Fruit fly (Drosophila melanogaster) whole organism, embryonic: ENCODE measurements around the gene CG13667.

Source experiments
- B-H2 ChIP-seq: fragments of 200-800 bp; sonication (Bioruptor generic); optimal IDR thresholded peaks from 2 replicates; lab custom pipeline; 2018; ENCODE audit warnings: missing biosample characterization, mild to moderate bottlenecking, missing genetic modification characterization
- Bgb ChIP-seq: fragments of 200-800 bp; sonication (Bioruptor generic); IDR thresholded peaks from 2 replicates; pipeline ENCODE4 v1.3.6; 2022; ENCODE audit warnings: missing biosample characterization, missing genetic modification characterization; ENCODE audit not compliant: partially characterized antibody
- CG10274 ChIP-seq: fragments of 200-800 bp; sonication (Bioruptor generic); optimal IDR thresholded peaks from 3 replicates; lab custom pipeline; 2017; ENCODE audit warnings: missing biosample characterization, mild to moderate bottlenecking, missing genetic modification characterization
- CG10321 ChIP-seq: fragments of 200-800 bp; sonication (Bioruptor generic); IDR thresholded peaks from 2 replicates; pipeline ENCODE4 v1.3.6; 2022; ENCODE audit warnings: missing biosample characterization, missing genetic modification characterization
- CG11247 ChIP-seq: fragments of 200-800 bp; sonication (Bioruptor generic); IDR thresholded peaks from 2 replicates; pipeline ENCODE4 v1.3.6; 2022; ENCODE audit warnings: missing biosample characterization, missing genetic modification characterization
- CG12659 ChIP-seq: fragments of 200-800 bp; sonication (Bioruptor generic); optimal IDR thresholded peaks from 3 replicates; lab custom pipeline; 2017; ENCODE audit warnings: mild to moderate bottlenecking, missing biosample characterization, missing genetic modification reagents, missing genetic modification characterization
- CG14014 ChIP-seq: fragments of 200-800 bp; sonication (Bioruptor generic); IDR thresholded peaks from 2 replicates; pipeline ENCODE4 v1.3.6; 2022; ENCODE audit warnings: missing biosample characterization, missing genetic modification characterization
- CG15269 ChIP-seq: fragments of 200-800 bp; sonication (Bioruptor generic); optimal IDR thresholded peaks from 2 replicates; lab custom pipeline; 2018; ENCODE audit warnings: missing biosample characterization, mild to moderate bottlenecking, missing genetic modification characterization, moderate library complexity
- CG15514 ChIP-seq: fragments of 200-800 bp; sonication (Bioruptor generic); optimal IDR thresholded peaks from 3 replicates; lab custom pipeline; 2017; ENCODE audit warnings: missing biosample characterization, missing genetic modification characterization, mild to moderate bottlenecking, moderate library complexity, missing genetic modification reagents
- CG15601 ChIP-seq: fragments of 200-800 bp; sonication (Bioruptor generic); optimal IDR thresholded peaks from 3 replicates; lab custom pipeline; 2019; ENCODE audit warnings: missing biosample characterization, mild to moderate bottlenecking, missing genetic modification characterization, moderate library complexity
- CG17385 ChIP-seq: fragments of 200-800 bp; sonication (Bioruptor generic); optimal IDR thresholded peaks from 3 replicates; lab custom pipeline; 2018; ENCODE audit warnings: missing biosample characterization, mild to moderate bottlenecking, missing genetic modification characterization
- CG17568 ChIP-seq: fragments of 200-800 bp; sonication (Bioruptor generic); optimal IDR thresholded peaks from 2 replicates; lab custom pipeline; 2018; ENCODE audit warnings: missing biosample characterization, mild to moderate bottlenecking, missing genetic modification characterization, moderate library complexity
- CG1832 ChIP-seq: fragments of 200-800 bp; sonication (Bioruptor generic); optimal IDR thresholded peaks from 2 replicates; lab custom pipeline; 2017; ENCODE audit warnings: missing biosample characterization, mild to moderate bottlenecking, missing genetic modification characterization, inconsistent platforms
- CG18599 ChIP-seq: fragments of 200-800 bp; sonication (Bioruptor generic); optimal IDR thresholded peaks from 3 replicates; lab custom pipeline; 2017; ENCODE audit warnings: missing biosample characterization, missing genetic modification characterization, mild to moderate bottlenecking, moderate library complexity, missing genetic modification reagents
- CG2120 ChIP-seq: fragments of 200-800 bp; sonication (Bioruptor generic); optimal IDR thresholded peaks from 3 replicates; lab custom pipeline; 2016; ENCODE audit warnings: missing biosample characterization, missing genetic modification characterization
- CG2889 ChIP-seq: fragments of 200-800 bp; sonication (Bioruptor generic); IDR thresholded peaks from 3 replicates; pipeline ENCODE4 v1.3.6; 2022; ENCODE audit warnings: missing biosample characterization, missing genetic modification characterization
- CG34224 ChIP-seq: fragments of 200-800 bp; sonication (Bioruptor generic); IDR thresholded peaks from 3 replicates; pipeline ENCODE4 v1.3.6; 2022; ENCODE audit warnings: missing biosample characterization, missing genetic modification characterization; ENCODE audit not compliant: partially characterized antibody
- CG43689 ChIP-seq: fragments of 200-800 bp; sonication (Bioruptor generic); IDR thresholded peaks from 2 replicates; pipeline ENCODE4 v1.3.6; 2022; ENCODE audit warnings: missing biosample characterization, missing genetic modification characterization
- CG6791 ChIP-seq: fragments of 200-800 bp; sonication (Bioruptor generic); IDR thresholded peaks from 3 replicates; pipeline ENCODE4 v1.3.6; 2022; ENCODE audit warnings: missing biosample characterization, missing genetic modification characterization; ENCODE audit not compliant: partially characterized antibody
- CG7987 ChIP-seq: fragments of 200-800 bp; sonication (Bioruptor generic); optimal IDR thresholded peaks from 2 replicates; lab custom pipeline; 2018; ENCODE audit warnings: missing biosample characterization, mild to moderate bottlenecking, missing genetic modification characterization, moderate library complexity
- CG8290 ChIP-seq, 3 experiments: fragments of 200-800 bp; sonication (Bioruptor generic); optimal IDR thresholded peaks; 2 replicates each; lab custom pipeline; 2016 to 2019; ENCODE audit warnings: missing biosample characterization in 3 of 3, missing genetic modification characterization in 3 of 3, mild to moderate bottlenecking in 2 of 3, moderate library complexity in 1 of 3
- Dll ChIP-seq: fragments of 200-800 bp; sonication (Bioruptor generic); IDR thresholded peaks from 4 replicates; pipeline ENCODE4 v1.3.6; 2022; ENCODE audit warnings: missing biosample characterization, missing genetic modification characterization; ENCODE audit not compliant: partially characterized antibody
- Eip74EF ChIP-seq, 2 experiments: fragments of 200-800 bp in 1 of 2; fragments of >200 bp in 1 of 2; sonication (Bioruptor generic) in 1 of 2; optimal IDR thresholded peaks; 2 replicates each; lab custom pipeline; 2017 to 2019; ENCODE audit warnings: missing biosample characterization in 2 of 2, missing genetic modification characterization in 2 of 2, mild to moderate bottlenecking in 1 of 2, moderate library complexity in 1 of 2
- HmgD ChIP-seq: fragments of 200-800 bp; sonication (Bioruptor generic); optimal IDR thresholded peaks from 3 replicates; lab custom pipeline; 2016; ENCODE audit warnings: missing biosample characterization, missing genetic modification characterization
- Hr39 ChIP-seq: fragments of >200 bp; optimal IDR thresholded peaks from 2 replicates; lab custom pipeline; 2017
- Mad ChIP-seq: fragments of 200-800 bp; sonication (Bioruptor generic); optimal IDR thresholded peaks from 2 replicates; lab custom pipeline; 2016; ENCODE audit warnings: missing biosample characterization, missing genetic modification characterization
- NfI ChIP-seq: fragments of 200-800 bp; sonication (Bioruptor generic); optimal IDR thresholded peaks from 3 replicates; lab custom pipeline; 2018; ENCODE audit warnings: missing biosample characterization, mild to moderate bottlenecking, missing genetic modification characterization, moderate library complexity
- Ravus ChIP-seq: fragments of 200-800 bp; sonication (Bioruptor generic); IDR thresholded peaks from 2 replicates; pipeline ENCODE4 v1.3.6; 2022; ENCODE audit warnings: missing biosample characterization, missing genetic modification characterization
- Sry-δ ChIP-seq: fragments of 200-800 bp; sonication (Bioruptor generic); optimal IDR thresholded peaks from 2 replicates; lab custom pipeline; 2016; ENCODE audit warnings: missing biosample characterization, missing genetic modification characterization
- Vsx1 ChIP-seq: fragments of 200-800 bp; sonication (Bioruptor generic); optimal IDR thresholded peaks from 2 replicates; lab custom pipeline; 2017; ENCODE audit warnings: missing biosample characterization, mild to moderate bottlenecking, missing genetic modification characterization, missing genetic modification reagents
- bsh ChIP-seq, 2 experiments: fragments of 200-800 bp; sonication (Bioruptor generic); optimal IDR thresholded peaks; 2 replicates each; lab custom pipeline; 2017 to 2018; ENCODE audit warnings: mild to moderate bottlenecking in 2 of 2, missing biosample characterization in 2 of 2, missing genetic modification characterization in 2 of 2, moderate library complexity in 1 of 2
- disco-r ChIP-seq: fragments of 200-800 bp; sonication (Bioruptor generic); optimal IDR thresholded peaks from 2 replicates; lab custom pipeline; 2016; ENCODE audit warnings: missing biosample characterization, missing genetic modification characterization
- fu2 ChIP-seq: fragments of 200-800 bp; sonication (Bioruptor generic); optimal IDR thresholded peaks from 2 replicates; lab custom pipeline; 2016; ENCODE audit warnings: missing biosample characterization, missing genetic modification characterization
- hbn ChIP-seq: fragments of 200-800 bp; sonication (Bioruptor generic); IDR thresholded peaks from 2 replicates; pipeline ENCODE4 v1.3.6; 2022; ENCODE audit warnings: missing biosample characterization, missing genetic modification characterization; ENCODE audit not compliant: partially characterized antibody
- kni ChIP-seq: fragments of 200-800 bp; sonication (Bioruptor generic); optimal IDR thresholded peaks from 3 replicates; lab custom pipeline; 2017; ENCODE audit warnings: mild to moderate bottlenecking, missing biosample characterization, missing genetic modification reagents, missing genetic modification characterization
- mirr ChIP-seq: fragments of 200-800 bp; sonication (Bioruptor generic); optimal IDR thresholded peaks from 3 replicates; lab custom pipeline; 2018; ENCODE audit warnings: missing biosample characterization, mild to moderate bottlenecking, missing genetic modification characterization
- nom ChIP-seq: fragments of 200-800 bp; sonication (Bioruptor generic); optimal IDR thresholded peaks from 2 replicates; lab custom pipeline; 2017; ENCODE audit warnings: missing biosample characterization, missing genetic modification characterization, mild to moderate bottlenecking, moderate library complexity, missing genetic modification reagents
- pan ChIP-seq, 4 experiments: fragments of >200 bp in 3 of 4; fragments of 200-800 bp in 1 of 4; sonication (Bioruptor generic) in 1 of 4; optimal IDR thresholded peaks in 3 of 4; IDR thresholded peaks in 1 of 4; 2 replicates each; pipeline versions ENCODE4 v1.3.6 to Lab custom; 2017 to 2022; ENCODE audit warnings: missing biosample characterization in 2 of 4, missing genetic modification characterization in 2 of 4, mixed read lengths in 1 of 4
- phol ChIP-seq: fragments of 200-800 bp; sonication (Bioruptor generic); optimal IDR thresholded peaks from 3 replicates; lab custom pipeline; 2018; ENCODE audit warnings: missing biosample characterization, mild to moderate bottlenecking, missing genetic modification characterization, moderate library complexity
- rib ChIP-seq: fragments of 200-800 bp; sonication (Bioruptor generic); IDR thresholded peaks from 2 replicates; pipeline ENCODE4 v1.3.6; 2022; ENCODE audit warnings: missing biosample characterization, missing genetic modification characterization
- row ChIP-seq: fragments of 200-800 bp; sonication (Bioruptor generic); IDR thresholded peaks from 3 replicates; pipeline ENCODE4 v1.3.6; 2022; ENCODE audit warnings: missing biosample characterization, missing genetic modification characterization
- salm ChIP-seq: fragments of 200-800 bp; sonication (Bioruptor generic); optimal IDR thresholded peaks from 2 replicates; lab custom pipeline; 2018; ENCODE audit warnings: missing biosample characterization, mild to moderate bottlenecking, missing genetic modification characterization
- schlank ChIP-seq: fragments of 200-800 bp; sonication (Bioruptor generic); optimal IDR thresholded peaks from 2 replicates; lab custom pipeline; 2018; ENCODE audit warnings: missing biosample characterization, mild to moderate bottlenecking, missing genetic modification characterization
- sens ChIP-seq: fragments of 200-800 bp; sonication (Bioruptor generic); peaks from one replicate; lab custom pipeline; 2016; ENCODE audit warnings: missing biosample characterization, missing genetic modification characterization
- slou ChIP-seq: fragments of 200-800 bp; sonication (Bioruptor generic); optimal IDR thresholded peaks from 3 replicates; lab custom pipeline; 2016; ENCODE audit warnings: missing biosample characterization, missing genetic modification characterization
- slp2 ChIP-seq: fragments of 200-800 bp; sonication (Bioruptor generic); optimal IDR thresholded peaks from 2 replicates; lab custom pipeline; 2016; ENCODE audit warnings: missing biosample characterization, missing genetic modification characterization
- stwl ChIP-seq: fragments of 200-800 bp; sonication (Bioruptor generic); optimal IDR thresholded peaks from 3 replicates; lab custom pipeline; 2018; ENCODE audit warnings: missing biosample characterization, mild to moderate bottlenecking, missing genetic modification characterization, moderate library complexity
- unpg ChIP-seq: fragments of 200-800 bp; sonication (Bioruptor generic); optimal IDR thresholded peaks from 3 replicates; lab custom pipeline; 2018; ENCODE audit warnings: missing biosample characterization, mild to moderate bottlenecking, missing genetic modification characterization, moderate library complexity

CG13667 gene

dm6 chr3L:8360643-8361110 is 44.6 kb upstream of the CG13667 start, which contains the start of gene Idh (continued):
- TF ChIP-seq Eip74EF (GFP tag; optimal IDR thresholded peaks at IDR 0.05; lab: Kevin White, UChicago) = peak in 1 of 2 experiments; percentile 27
- TF ChIP-seq schlank (tag; lab: Kevin White, UChicago) = no peak
- TF ChIP-seq CG14014 (GFP tag; lab: Robert Waterston, UW) = 0 out of 2 replicates have a peak, but pooled peaks have one; percentile 17
- no peak for TF ChIP-seq CG8290 (GFP tag; optimal IDR thresholded peaks at IDR 0.05; lab: Kevin White, UChicago)
- TF ChIP-seq CG8290 (tag; optimal IDR thresholded peaks at IDR 0.05; lab: Kevin White, UChicago) = peak in 1 of 2 experiments; percentile 73
- TF ChIP-seq CG10321 (GFP tag; lab: Robert Waterston, UW) = no peak
- no peak for TF ChIP-seq bsh (GFP tag; optimal IDR thresholded peaks at IDR 0.05; lab: Kevin White, UChicago)
- no peak for TF ChIP-seq Hr39 (lab: Kevin White, UChicago)
- no peak for TF ChIP-seq fu2 (GFP tag; lab: Kevin White, UChicago)
- 0 out of 3 replicates have a peak, but pooled peaks have one; percentile 31 for TF ChIP-seq CG6791 (GFP tag; lab: Robert Waterston, UW)
- TF ChIP-seq salm (tag; lab: Kevin White, UChicago) = peak; percentile 13
- peak; percentile 12 for TF ChIP-seq CG18599 (GFP tag; lab: Kevin White, UChicago)
- peak; percentile 24 for TF ChIP-seq CG12659
- TF ChIP-seq CG2120 (GFP tag; lab: Kevin White, UChicago) = peak; percentile 23
- peak; percentile 61 for TF ChIP-seq Bgb (GFP tag; lab: Robert Waterston, UW)
- TF ChIP-seq kni (GFP tag; lab: Kevin White, UChicago) = peak; percentile 89
- peak; percentile 65 for TF ChIP-seq CG34224
- TF ChIP-seq nom (GFP tag; lab: Kevin White, UChicago) = peak; percentile 55
- peak; percentile 31 for TF ChIP-seq NfI (GFP tag; lab: Kevin White, UChicago)
- TF ChIP-seq CG10274 (GFP tag; lab: Kevin White, UChicago) = no peak
- TF ChIP-seq sens (GFP tag; lab: Kevin White, UChicago) = peak; percentile 78
- TF ChIP-seq B-H2 (GFP tag; lab: Kevin White, UChicago) = peak; percentile 40
- TF ChIP-seq hbn (GFP tag; lab: Robert Waterston, UW) = peak; percentile 48; the same call in 1 of the 2 replicates
- TF ChIP-seq CG15601 (tag; lab: Kevin White, UChicago) = no peak
- TF ChIP-seq HmgD (GFP tag; lab: Kevin White, UChicago) = no peak
- peak; percentile 64 for TF ChIP-seq Vsx1 (GFP tag; lab: Kevin White, UChicago)
- peak; percentile 27 for TF ChIP-seq CG7987 (GFP tag; lab: Kevin White, UChicago)
- TF ChIP-seq CG1832 (GFP tag; lab: Kevin White, UChicago) = no peak
- TF ChIP-seq slp2 = no peak
- TF ChIP-seq CG11247 = 0 out of 2 replicates have a peak, but pooled peaks have one; percentile 14
- TF ChIP-seq Ravus (GFP tag; lab: Robert Waterston, UW) = no peak
- peak; percentile 34 for TF ChIP-seq CG15269 (tag; lab: Kevin White, UChicago)
- peak; percentile 13 for TF ChIP-seq Sry-δ (GFP tag; lab: Kevin White, UChicago)
- TF ChIP-seq CG2889 (GFP tag; lab: Robert Waterston, UW) = no peak
- TF ChIP-seq slou (GFP tag; lab: Kevin White, UChicago) = no peak
- no peak for TF ChIP-seq phol (tag; lab: Kevin White, UChicago)
- peak; percentile 61 for TF ChIP-seq CG15514 (GFP tag; lab: Kevin White, UChicago)
- peak; percentile 36; the same call in 1 of the 4 replicates for TF ChIP-seq Dll (GFP tag; lab: Robert Waterston, UW)
- no peak for TF ChIP-seq row (GFP tag; lab: Robert Waterston, UW)
- TF ChIP-seq stwl (tag; lab: Kevin White, UChicago) = no peak
- TF ChIP-seq rib = peak; percentile 57; the same call in 1 of the 2 replicates
- TF ChIP-seq CG43689 = no peak
- TF ChIP-seq unpg (GFP tag; lab: Kevin White, UChicago) = peak; percentile 21
- TF ChIP-seq CG17568 (GFP tag; lab: Kevin White, UChicago) = peak; percentile 35
- peak; percentile 37 for TF ChIP-seq CG17385 (GFP tag; lab: Kevin White, UChicago)
- TF ChIP-seq mirr (GFP tag; lab: Kevin White, UChicago) = peak; percentile 85
- no peak for TF ChIP-seq Mad (GFP tag; lab: Kevin White, UChicago)
- TF ChIP-seq pan (optimal IDR thresholded peaks at IDR 0.05; lab: Kevin White, UChicago) = no peak
- no peak for TF ChIP-seq pan (GFP tag; optimal IDR thresholded peaks at IDR 0.05 in 1 of 2, IDR thresholded peaks at IDR 0.05 in 1 of 2)
- peak; percentile 7 for TF ChIP-seq disco-r (GFP tag; lab: Kevin White, UChicago)
